Worm (Caenorhabditis elegans) whole organism, mixed stage, embryonic: Measurements from ENCODE around the gene C17H11.5.

Experiments used
- M03D4.4 ChIP-seq: sonication (generic microtip); optimal IDR thresholded peaks from 2 replicates; lab custom pipeline; 2017; ENCODE audit warnings: mild to moderate bottlenecking, missing genetic modification characterization, missing compliant biosample characterization
- blmp-1 ChIP-seq: fragments of 150-350 bp; optimal IDR thresholded peaks from 2 replicates; lab custom pipeline; 2014; ENCODE audit warnings: missing biosample characterization, missing genetic modification characterization
- drap-1 ChIP-seq: fragments of 200-800 bp; sonication (Bioruptor generic); optimal IDR thresholded peaks from 3 replicates; lab custom pipeline; 2018; ENCODE audit warnings: mild to moderate bottlenecking, missing genetic modification characterization, missing compliant biosample characterization
- elt-1 ChIP-seq: sonication (generic microtip); optimal IDR thresholded peaks from 2 replicates; lab custom pipeline; 2017; ENCODE audit warnings: missing genetic modification characterization, mild to moderate bottlenecking, missing compliant biosample characterization, antibody characterized with exemption, moderate library complexity, borderline replicate concordance; ENCODE audit not compliant: insufficient read depth
- hlh-1 ChIP-seq: fragments of 150-350 bp; optimal IDR thresholded peaks from 2 replicates; lab custom pipeline; 2014; ENCODE audit warnings: missing biosample characterization, missing genetic modification reagents, missing genetic modification characterization
- lin-13 ChIP-seq: fragments of 150-350 bp; optimal IDR thresholded peaks from 2 replicates; lab custom pipeline; 2014; ENCODE audit warnings: missing biosample characterization, missing genetic modification characterization
- mep-1 ChIP-seq: fragments of 150-350 bp; optimal IDR thresholded peaks from 2 replicates; lab custom pipeline; 2017; ENCODE audit warnings: missing biosample characterization, missing genetic modification reagents, missing genetic modification characterization, inconsistent platforms
- nhr-2 ChIP-seq: fragments of 150-350 bp; optimal IDR thresholded peaks from 2 replicates; lab custom pipeline; 2014; ENCODE audit warnings: missing biosample characterization, missing genetic modification characterization
- nhr-237 ChIP-seq: fragments of 150-350 bp; optimal IDR thresholded peaks from 2 replicates; lab custom pipeline; 2014; ENCODE audit warnings: missing biosample characterization, missing genetic modification characterization
- nhr-28 ChIP-seq: fragments of 150-350 bp; optimal IDR thresholded peaks from 2 replicates; lab custom pipeline; 2014; ENCODE audit warnings: missing biosample characterization, missing genetic modification characterization
- nhr-76 ChIP-seq: sonication (generic microtip); optimal IDR thresholded peaks from 2 replicates; lab custom pipeline; 2017; ENCODE audit warnings: missing biosample characterization, missing genetic modification characterization
- snpc-4 ChIP-seq: fragments of 150-350 bp; optimal IDR thresholded peaks from 2 replicates; lab custom pipeline; 2014; ENCODE audit warnings: missing biosample characterization, missing genetic modification characterization
- unc-62 ChIP-seq: fragments of 150-350 bp; optimal IDR thresholded peaks from 2 replicates; lab custom pipeline; 2014; ENCODE audit warnings: missing biosample characterization, missing genetic modification reagents, missing genetic modification characterization
- ztf-11 ChIP-seq: fragments of 150-350 bp; optimal IDR thresholded peaks from 2 replicates; lab custom pipeline; 2014; ENCODE audit warnings: missing biosample characterization, missing genetic modification characterization

DNA sequence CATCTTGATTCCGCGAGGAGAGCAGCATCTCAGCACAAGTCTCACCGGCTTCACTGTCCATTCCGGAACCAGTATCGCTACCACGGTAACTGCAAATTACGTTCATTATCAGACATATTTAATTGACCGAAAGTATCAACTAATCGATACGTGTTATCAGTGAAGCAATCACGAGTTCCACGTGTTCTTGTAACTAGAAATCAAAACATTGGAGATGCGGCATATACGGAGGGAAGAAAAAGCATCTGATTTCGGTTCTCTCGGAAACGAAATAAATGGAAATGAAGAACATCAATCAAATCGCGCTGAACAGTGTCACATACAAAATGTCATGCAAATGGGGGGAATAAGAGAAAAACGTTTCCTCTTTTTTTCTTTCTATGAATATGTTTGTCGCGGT lies 8.3 kb upstream of the C17H11.5 start:
- TF ChIP-seq lin-13 (tag; lab: Kevin White, UChicago) (no peak), snpc-4 (no peak), mep-1 (no peak), nhr-28 (no peak), unc-62 (GFP tag; lab: Kevin White, UChicago) (no peak), drap-1 (GFP tag; lab: Kevin White, UChicago) (no peak), M03D4.4 (no peak), blmp-1 (tag; lab: Kevin White, UChicago) (no peak), hlh-1 (tag; lab: Kevin White, UChicago) (no peak), nhr-237 (tag; lab: Kevin White, UChicago) (no peak), nhr-2 (no peak), elt-1 (tag; lab: Kevin White, UChicago) (no peak), nhr-76 (no peak), ztf-11 (tag; lab: Kevin White, UChicago) (no peak)
